Worm (Caenorhabditis elegans): ENCODE data around the gene str-43.

- TF ChIP-seq pqm-1 (tag; optimal IDR thresholded peaks at IDR 0.05) (no peak), ama-1 (optimal IDR thresholded peaks at IDR 0.05) (no peak), lsy-2 (tag; optimal IDR thresholded peaks at IDR 0.05) (no peak), Y5F2A.4 (GFP tag; optimal IDR thresholded peaks at IDR 0.05) (no peak), unc-62 (GFP tag; optimal IDR thresholded peaks at IDR 0.05 in 1 of 2) (no peak), unc-62 (tag; optimal IDR thresholded peaks at IDR 0.05) (no peak), jun-1 (tag; optimal IDR thresholded peaks at IDR 0.05) (no peak), mxl-3 (GFP tag; optimal IDR thresholded peaks at IDR 0.05) (no peak)
These were observed 10.1 kb downstream of the str-43 start, which contains the start of gene str-18 for ce11 chrV:15741851-15742250.

Data from whole organism, L4 larva.